Fruit fly (Drosophila melanogaster) whole organism: Measurements from ENCODE around the gene CG1213.

Source experiments
- CG8478 ChIP-seq: fragments of >200 bp; optimal IDR thresholded peaks from 2 replicates; lab custom pipeline; 2018; ENCODE audit warnings: inconsistent platforms
- Dll ChIP-seq: fragments of >200 bp; optimal IDR thresholded peaks from 2 replicates; lab custom pipeline; 2017
- EcR ChIP-seq, 2 experiments: fragments of >200 bp; optimal IDR thresholded peaks; 2 replicates each; lab custom pipeline; 2017; ENCODE audit warnings: missing biosample characterization in 2 of 2, missing genetic modification characterization in 2 of 2, missing genetic modification reagents in 2 of 2
- pan ChIP-seq: fragments of >200 bp; optimal IDR thresholded peaks from 2 replicates; lab custom pipeline; 2017
- psq ChIP-seq: fragments of >200 bp; optimal IDR thresholded peaks from 2 replicates; lab custom pipeline; 2017
- usp ChIP-seq: fragments of >200 bp; optimal IDR thresholded peaks from 2 replicates; lab custom pipeline; 2017; ENCODE audit warnings: missing biosample characterization, missing genetic modification characterization, mixed read lengths

The CG1213 gene

DNA sequence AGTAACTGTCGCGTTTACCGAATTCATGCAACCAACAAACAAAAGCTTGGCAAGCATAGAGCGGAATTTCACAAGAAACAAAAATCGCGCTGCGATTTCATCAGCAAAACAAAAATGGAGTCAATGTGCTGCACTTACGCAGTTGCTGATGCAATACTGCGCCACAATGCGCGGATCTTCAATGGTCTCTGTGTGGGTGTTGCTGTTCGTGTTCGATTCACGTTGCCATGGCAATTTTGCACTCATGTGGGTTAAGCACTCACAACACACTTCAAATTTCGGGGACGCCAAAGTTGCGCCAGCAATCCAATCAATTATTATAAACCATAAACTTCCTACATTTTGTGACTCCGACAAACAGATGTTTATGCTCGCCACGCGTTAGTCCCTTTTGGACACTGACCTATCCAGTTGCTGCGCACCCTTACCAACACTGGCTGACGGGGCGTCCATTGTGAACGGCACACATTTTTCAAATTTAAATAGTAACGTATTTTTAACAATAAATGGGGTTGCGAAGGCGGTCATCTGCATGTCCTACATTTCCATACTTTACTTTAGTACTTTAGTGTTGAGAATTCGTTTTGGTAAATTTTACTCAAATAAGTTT lies 21.2 kb downstream of the CG1213 start, which contains the start of gene CG2017:
CG2017 (minus strand) TSS at position 374 of the 610 bp plus-strand sequence.
- TF ChIP-seq CG8478 (lab: Kevin White, UChicago) (no peak), usp (GFP tag; lab: Kevin White, UChicago) (no peak), pan (lab: Kevin White, UChicago) (no peak), Dll (no peak), EcR (GFP tag; optimal IDR thresholded peaks at IDR 0.05; lab: Kevin White, UChicago) (no peak), psq (lab: Kevin White, UChicago) (no peak)

DNA sequence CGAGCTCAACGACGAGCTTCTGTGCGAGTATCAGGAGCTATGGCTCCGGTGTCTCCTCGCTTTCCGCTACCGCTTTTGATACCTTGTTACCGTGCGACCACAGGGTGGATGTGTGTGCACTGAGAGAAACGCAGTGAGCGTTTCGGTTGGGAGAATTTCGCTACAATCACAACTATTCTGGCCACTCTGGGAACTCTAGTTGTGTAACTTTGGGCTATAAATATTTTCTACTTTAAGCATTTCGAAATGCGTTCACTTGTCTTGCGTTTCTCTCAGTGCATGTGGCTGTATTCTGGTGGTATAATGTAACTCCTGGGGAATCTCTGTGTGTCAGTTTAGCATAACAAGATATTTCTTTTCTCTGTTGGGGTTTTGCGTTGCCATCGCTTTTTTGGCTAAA lies 30.4 kb downstream of the CG1213 start:
- TF ChIP-seq psq (lab: Kevin White, UChicago) (no peak), pan (lab: Kevin White, UChicago) (no peak)

DNA sequence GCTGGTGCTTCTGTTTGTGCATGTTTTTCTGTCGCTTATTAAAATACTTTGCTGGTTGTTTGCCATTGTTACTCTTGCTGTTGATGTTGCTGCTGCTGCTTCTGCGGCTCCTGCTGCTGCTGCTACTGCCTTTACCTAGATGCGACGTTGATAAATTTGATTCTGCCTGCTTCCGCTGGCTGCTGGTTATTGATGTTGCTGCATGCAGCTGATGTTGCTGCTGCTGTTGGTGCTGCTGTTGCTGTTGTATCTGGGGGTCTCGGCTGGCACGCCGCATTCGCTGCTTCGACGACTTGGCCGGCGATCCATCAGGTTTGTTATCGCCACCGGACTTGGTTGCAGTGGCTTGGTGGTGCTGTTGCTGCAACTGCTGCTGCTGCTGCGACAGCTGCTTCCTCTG lies 36.4 kb downstream of the CG1213 start:
- no peak for TF ChIP-seq EcR (GFP tag; optimal IDR thresholded peaks at IDR 0.05; lab: Kevin White, UChicago)
- TF ChIP-seq usp (GFP tag; lab: Kevin White, UChicago), result no peak
- TF ChIP-seq pan (lab: Kevin White, UChicago), result no peak
- TF ChIP-seq CG8478 (lab: Kevin White, UChicago), result no peak
- no peak for TF ChIP-seq Dll
- TF ChIP-seq psq (lab: Kevin White, UChicago), result no peak

DNA sequence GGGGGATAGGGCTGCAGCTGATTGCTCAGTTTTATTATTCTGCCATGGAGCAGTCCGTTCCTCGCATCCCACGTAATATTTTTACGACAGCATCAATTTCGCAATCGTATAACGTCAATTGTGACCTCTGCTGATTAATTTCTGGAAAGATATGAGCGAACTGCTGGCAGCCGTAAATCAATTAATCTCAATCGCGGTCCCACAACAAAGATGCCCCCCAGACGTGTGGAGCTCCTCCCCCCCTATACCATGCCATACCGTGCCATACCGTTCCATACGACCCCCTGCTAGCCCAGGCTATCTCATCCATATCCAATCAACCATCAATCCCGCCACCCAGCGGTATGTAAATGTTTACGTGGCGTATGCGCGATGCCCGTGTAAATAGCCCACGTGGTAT lies 40.3 kb downstream of the CG1213 start:
- TF ChIP-seq Dll, result no peak
- TF ChIP-seq psq (lab: Kevin White, UChicago), result no peak
- no peak for TF ChIP-seq pan (lab: Kevin White, UChicago)
- TF ChIP-seq usp (GFP tag; lab: Kevin White, UChicago), result no peak
